Fruit fly (Drosophila melanogaster): ENCODE data around the gene Lmpt.

DNA sequence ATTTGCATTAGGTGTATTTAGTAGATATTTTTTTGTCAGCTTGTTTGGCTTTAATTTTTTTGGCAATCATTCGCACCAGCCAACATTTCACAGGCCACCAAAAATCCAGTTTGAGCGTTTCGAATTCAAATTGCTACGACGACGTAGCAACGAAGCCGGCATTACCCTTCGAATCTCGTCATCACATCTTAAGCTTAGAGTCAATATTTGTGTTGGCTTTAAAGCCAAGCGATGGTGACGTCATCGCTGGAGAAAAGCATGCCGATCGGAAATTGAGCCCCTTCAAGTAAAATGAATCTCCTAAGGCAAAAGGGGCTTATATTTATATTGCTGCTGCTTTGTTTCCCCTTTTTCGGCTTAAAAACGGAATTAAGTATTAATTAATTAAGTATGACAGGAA, 6.5 kb downstream of the Lmpt start:
- TF ChIP-seq EcR (GFP tag; optimal IDR thresholded peaks at IDR 0.05) = no peak
- TF ChIP-seq psq (optimal IDR thresholded peaks at IDR 0.05) = no peak
- TF ChIP-seq CG8478 (optimal IDR thresholded peaks at IDR 0.05) = no peak
- no peak for TF ChIP-seq usp (GFP tag; optimal IDR thresholded peaks at IDR 0.05)
- TF ChIP-seq pan (optimal IDR thresholded peaks at IDR 0.05) = no peak
